Worm (Caenorhabditis elegans) whole organism, late embryonic: ENCODE results near the gene F56C9.10.

Source experiments
- F13H6.1 ChIP-seq: sonication (generic microtip); optimal IDR thresholded peaks from 2 replicates; lab custom pipeline; 2016; ENCODE audit warnings: missing genetic modification characterization, missing compliant biosample characterization
- K09A11.1 ChIP-seq: sonication (generic microtip); optimal IDR thresholded peaks from 2 replicates; lab custom pipeline; 2017; ENCODE audit warnings: antibody characterized with exemption, mild to moderate bottlenecking, missing genetic modification characterization, missing compliant biosample characterization; ENCODE audit not compliant: insufficient read depth
- ama-1 ChIP-seq: fragments of 150-350 bp; optimal IDR thresholded peaks from 2 replicates; lab custom pipeline; 2014
- ceh-18 ChIP-seq: sonication (generic microtip); optimal IDR thresholded peaks from 2 replicates; lab custom pipeline; 2016; ENCODE audit warnings: missing genetic modification characterization, missing compliant biosample characterization
- ceh-2 ChIP-seq: sonication (generic microtip); optimal IDR thresholded peaks from 2 replicates; lab custom pipeline; 2016; ENCODE audit warnings: missing genotype, missing genetic modification characterization, missing compliant biosample characterization
- ceh-24 ChIP-seq: sonication (generic microtip); optimal IDR thresholded peaks from 2 replicates; lab custom pipeline; 2016; ENCODE audit warnings: mild to moderate bottlenecking, missing genetic modification characterization, missing compliant biosample characterization
- ceh-31 ChIP-seq: sonication (generic microtip); optimal IDR thresholded peaks from 2 replicates; lab custom pipeline; 2016; ENCODE audit warnings: missing genetic modification characterization, missing compliant biosample characterization
- ceh-48 ChIP-seq: sonication (generic microtip); optimal IDR thresholded peaks from 2 replicates; lab custom pipeline; 2016; ENCODE audit warnings: missing genetic modification characterization, inconsistent platforms, missing compliant biosample characterization
- ceh-9 ChIP-seq: sonication (generic microtip); optimal IDR thresholded peaks from 2 replicates; lab custom pipeline; 2016; ENCODE audit warnings: mild to moderate bottlenecking, missing genetic modification characterization, inconsistent platforms, missing compliant biosample characterization
- ets-4 ChIP-seq: sonication (generic microtip); optimal IDR thresholded peaks from 2 replicates; lab custom pipeline; 2016; ENCODE audit warnings: missing genetic modification characterization, missing compliant biosample characterization
- fkh-10 ChIP-seq: fragments of 150-350 bp; optimal IDR thresholded peaks from 2 replicates; lab custom pipeline; 2014; ENCODE audit warnings: missing biosample characterization, missing genetic modification reagents, missing genetic modification characterization
- hlh-15 ChIP-seq: sonication (generic microtip); optimal IDR thresholded peaks from 2 replicates; lab custom pipeline; 2016; ENCODE audit warnings: missing genetic modification characterization, missing compliant biosample characterization
- hlh-30 ChIP-seq: sonication (generic microtip); optimal IDR thresholded peaks from 2 replicates; lab custom pipeline; 2017; ENCODE audit warnings: antibody characterized with exemption, missing genetic modification characterization, missing compliant biosample characterization; ENCODE audit not compliant: insufficient read depth
- hlh-8 ChIP-seq: sonication (generic microtip); optimal IDR thresholded peaks from 2 replicates; lab custom pipeline; 2016; ENCODE audit warnings: missing genotype, missing genetic modification characterization, missing compliant biosample characterization
- nfya-1 ChIP-seq: sonication (generic microtip); optimal IDR thresholded peaks from 2 replicates; lab custom pipeline; 2017; ENCODE audit warnings: missing genetic modification characterization, mild to moderate bottlenecking, missing compliant biosample characterization, antibody characterized with exemption, moderate library complexity
- pat-9 ChIP-seq: fragments of 200-800 bp; sonication (Bioruptor generic); optimal IDR thresholded peaks from 2 replicates; lab custom pipeline; 2018; ENCODE audit warnings: mild to moderate bottlenecking, missing genetic modification characterization, moderate library complexity, missing compliant biosample characterization
- pha-2 ChIP-seq: sonication (generic microtip); optimal IDR thresholded peaks from 2 replicates; lab custom pipeline; 2017; ENCODE audit warnings: mild to moderate bottlenecking, missing genetic modification characterization, missing compliant biosample characterization
- pros-1 ChIP-seq: fragments of 150-350 bp; optimal IDR thresholded peaks from 2 replicates; lab custom pipeline; 2014; ENCODE audit warnings: missing biosample characterization, missing genetic modification reagents, missing genetic modification characterization
- ref-2 ChIP-seq: sonication (generic microtip); optimal IDR thresholded peaks from 2 replicates; lab custom pipeline; 2016; ENCODE audit warnings: missing genetic modification characterization, missing compliant biosample characterization
- rnt-1 ChIP-seq: sonication (generic microtip); optimal IDR thresholded peaks from 2 replicates; lab custom pipeline; 2016; ENCODE audit warnings: missing genetic modification characterization, missing compliant biosample characterization
- sdc-2 ChIP-seq: sonication (generic microtip); optimal IDR thresholded peaks from 2 replicates; lab custom pipeline; 2016; ENCODE audit warnings: missing genotype, missing genetic modification characterization, missing compliant biosample characterization
- sox-2 ChIP-seq: fragments of 200-800 bp; sonication (Bioruptor generic); IDR thresholded peaks from 2 replicates; pipeline ENCODE4 v1.3.6; 2022; ENCODE audit warnings: missing genetic modification reagents, missing genetic modification characterization, missing compliant biosample characterization
- tbx-2 ChIP-seq: sonication (generic microtip); optimal IDR thresholded peaks from 2 replicates; lab custom pipeline; 2016; ENCODE audit warnings: missing genetic modification characterization, missing compliant biosample characterization
- unc-42 ChIP-seq: sonication (generic microtip); optimal IDR thresholded peaks from 2 replicates; lab custom pipeline; 2016; ENCODE audit warnings: missing genotype, missing genetic modification characterization, missing compliant biosample characterization
- unc-55 ChIP-seq: sonication (generic microtip); optimal IDR thresholded peaks from 2 replicates; lab custom pipeline; 2017; ENCODE audit warnings: missing biosample characterization, missing genetic modification reagents, missing genetic modification characterization
- unc-86 ChIP-seq: sonication (generic microtip); optimal IDR thresholded peaks from 2 replicates; lab custom pipeline; 2016; ENCODE audit warnings: missing genetic modification characterization, missing compliant biosample characterization
- zip-5 ChIP-seq: sonication (generic microtip); optimal IDR thresholded peaks from 2 replicates; lab custom pipeline; 2016; ENCODE audit warnings: missing genetic modification characterization, missing compliant biosample characterization
- ztf-16 ChIP-seq: sonication (generic microtip); optimal IDR thresholded peaks from 2 replicates; lab custom pipeline; 2017; ENCODE audit warnings: missing genetic modification characterization, missing compliant biosample characterization

The F56C9.10 gene

DNA sequence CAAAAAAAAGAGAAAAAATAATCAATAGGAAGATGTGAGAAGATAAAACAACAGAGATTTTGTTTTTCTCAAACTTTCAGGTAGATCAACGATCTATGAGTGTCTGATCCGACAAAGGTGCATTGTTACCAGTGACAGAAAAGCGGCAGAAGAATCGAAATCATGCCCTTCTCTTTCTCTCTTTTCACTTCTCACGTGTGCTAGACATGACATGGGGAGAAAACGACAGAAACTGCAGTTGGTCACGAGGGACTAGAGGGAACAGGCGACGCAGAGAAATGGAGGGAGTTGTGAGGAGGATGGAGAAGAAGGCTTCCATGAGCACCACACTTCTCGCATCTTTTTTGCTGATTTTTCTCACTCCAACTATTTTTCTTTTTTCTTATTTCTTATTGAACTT is at the start of gene F56C9.10:
Gene F56C9.10, minus strand, starts transcription at position 97 of the 400 bp plus-strand sequence.
- TF ChIP-seq sdc-2 (tag; lab: Kevin White, UChicago) (peak; percentile 2), pros-1 (tag; lab: Kevin White, UChicago) (peak; percentile 54), hlh-8 (peak; percentile 51), nfya-1 (tag; lab: Kevin White, UChicago) (peak; percentile 76), unc-55 (GFP tag; lab: Kevin White, UChicago) (peak; percentile 89), zip-5 (tag; lab: Kevin White, UChicago) (no peak), ceh-48 (tag; lab: Kevin White, UChicago) (peak; percentile 9), ceh-18 (tag; lab: Kevin White, UChicago) (peak; percentile 93), sox-2 (no peak), pat-9 (no peak), ceh-31 (tag; lab: Kevin White, UChicago) (peak; percentile 56), ceh-2 (no peak), tbx-2 (tag; lab: Kevin White, UChicago) (peak; percentile 57), rnt-1 (peak; percentile 32), fkh-10 (GFP tag; lab: Kevin White, UChicago) (no peak), hlh-30 (peak; percentile 99), unc-86 (tag; lab: Kevin White, UChicago) (no peak), ref-2 (tag; lab: Kevin White, UChicago) (peak; percentile 37)

DNA sequence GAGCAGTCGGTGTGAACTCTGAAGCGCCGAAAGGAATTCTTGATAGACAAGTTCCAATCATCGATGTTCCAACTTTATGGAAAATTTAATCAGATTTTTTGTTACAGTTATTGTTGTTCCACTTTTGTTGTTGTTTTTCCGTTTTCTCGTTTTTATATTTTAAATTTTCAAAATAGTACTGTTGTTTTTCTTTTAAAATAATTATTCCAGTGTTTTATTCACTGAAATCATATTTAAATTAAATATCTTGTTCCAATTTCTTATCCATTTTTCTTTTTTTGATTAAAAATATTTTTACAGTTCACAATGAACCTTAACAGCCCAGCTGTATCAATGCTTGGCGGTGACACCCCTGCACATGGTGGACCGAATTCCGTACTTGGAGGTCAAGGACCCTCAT is 48.6 kb upstream of the F56C9.10 start, which contains the start of gene tbp-1:
Gene tbp-1, plus strand, starts transcription at position 301 of the 400 bp plus-strand sequence.
- TF ChIP-seq pha-2 (tag; lab: Kevin White, UChicago) (no peak), ref-2 (tag; lab: Kevin White, UChicago) (no peak), sdc-2 (tag; lab: Kevin White, UChicago) (no peak), ets-4 (tag; lab: Kevin White, UChicago) (no peak), ceh-9 (tag; lab: Kevin White, UChicago) (no peak), ztf-16 (tag; lab: Kevin White, UChicago) (no peak)

DNA sequence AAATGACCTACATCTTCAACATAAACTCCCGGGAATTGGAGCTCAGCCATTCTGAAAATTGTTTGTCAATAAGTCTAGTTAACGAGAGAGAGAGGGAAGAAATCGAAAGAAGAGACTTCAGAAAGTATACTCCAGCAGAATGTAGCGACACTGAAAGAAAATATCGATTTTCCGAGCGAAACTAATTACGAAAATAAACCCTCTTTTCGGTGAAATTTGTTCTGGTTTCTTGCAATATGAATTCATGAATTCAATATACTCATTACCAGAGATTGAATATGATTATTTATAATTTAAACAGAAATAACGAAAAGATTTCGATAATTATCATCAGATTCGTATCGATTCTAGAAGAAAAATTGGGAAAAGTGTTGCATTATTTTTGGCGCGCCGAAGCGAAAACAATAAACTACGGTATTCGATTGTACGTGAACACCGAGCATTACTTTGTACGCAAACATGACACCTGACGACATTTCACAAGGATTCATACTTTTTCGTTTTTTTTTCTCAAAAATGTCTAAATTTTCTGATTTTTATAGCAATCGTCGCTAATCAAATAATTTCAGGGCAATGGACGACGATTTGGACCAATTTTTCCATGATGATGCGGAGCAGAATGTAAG is 46.5 kb upstream of the F56C9.10 start, which contains the start of the genes hmg-4 and T20B12.3:
Gene hmg-4, minus strand, starts transcription at position 51 of the 626 bp plus-strand sequence.
Gene T20B12.3, plus strand, starts transcription at position 570 of the 626 bp plus-strand sequence.
- TF ChIP-seq ceh-24 (tag; lab: Kevin White, UChicago) (no peak), nfya-1 (tag; lab: Kevin White, UChicago) (peak; percentile 44), unc-42 (tag; lab: Kevin White, UChicago) (peak; percentile 16), ceh-31 (tag; lab: Kevin White, UChicago) (peak; percentile 38)

DNA sequence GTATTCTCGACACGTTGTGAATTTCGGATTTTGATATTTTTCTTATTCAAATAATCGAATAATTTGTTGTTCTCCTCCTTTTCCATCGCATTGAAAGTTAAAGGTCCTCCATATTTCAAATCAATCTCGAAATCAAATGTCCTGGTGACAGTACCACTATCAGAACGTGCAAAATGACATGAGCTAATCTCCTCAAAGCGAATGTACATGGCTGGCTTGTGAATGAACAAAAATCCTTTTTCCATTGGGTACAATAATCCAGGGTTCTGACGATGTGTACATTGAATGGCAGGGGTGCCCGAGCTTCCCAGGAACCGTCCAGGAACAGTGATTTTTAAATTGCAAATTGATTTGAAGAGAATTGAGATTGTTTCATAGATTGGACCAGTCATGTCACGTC is 45.0 kb upstream of the F56C9.10 start:
- no peak for TF ChIP-seq sdc-2 (tag; lab: Kevin White, UChicago)
- no peak for TF ChIP-seq pat-9
- TF ChIP-seq hlh-15 = no peak
- no peak for TF ChIP-seq ets-4 (tag; lab: Kevin White, UChicago)
- TF ChIP-seq unc-86 (tag; lab: Kevin White, UChicago) = no peak
- TF ChIP-seq F13H6.1 (tag; lab: Kevin White, UChicago) = no peak

DNA sequence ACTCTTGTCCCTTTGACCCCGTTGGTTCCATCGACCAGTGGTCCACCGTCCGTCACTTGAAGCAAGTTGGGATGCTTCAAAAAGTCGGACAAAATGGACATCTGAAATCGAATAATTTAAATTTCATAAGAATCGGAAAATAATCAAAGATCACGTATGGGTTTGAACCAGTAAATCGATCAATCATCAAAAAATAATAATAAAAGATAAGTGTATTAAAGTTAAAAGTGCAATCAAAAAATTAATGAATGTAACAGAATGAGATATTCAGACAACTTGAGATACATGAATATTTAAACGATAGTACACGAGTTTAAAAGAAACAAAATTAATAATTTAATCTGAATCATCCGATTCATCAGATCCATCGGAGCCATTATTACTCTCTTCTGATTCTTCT is 43.8 kb upstream of the F56C9.10 start, which contains the start of gene T20B12.7:
Gene T20B12.7, minus strand, starts transcription at position 101 of the 400 bp plus-strand sequence.
- TF ChIP-seq rnt-1 = no peak
- TF ChIP-seq pros-1 (tag; lab: Kevin White, UChicago) = no peak
- no peak for TF ChIP-seq unc-55 (GFP tag; lab: Kevin White, UChicago)
- no peak for TF ChIP-seq hlh-30

DNA sequence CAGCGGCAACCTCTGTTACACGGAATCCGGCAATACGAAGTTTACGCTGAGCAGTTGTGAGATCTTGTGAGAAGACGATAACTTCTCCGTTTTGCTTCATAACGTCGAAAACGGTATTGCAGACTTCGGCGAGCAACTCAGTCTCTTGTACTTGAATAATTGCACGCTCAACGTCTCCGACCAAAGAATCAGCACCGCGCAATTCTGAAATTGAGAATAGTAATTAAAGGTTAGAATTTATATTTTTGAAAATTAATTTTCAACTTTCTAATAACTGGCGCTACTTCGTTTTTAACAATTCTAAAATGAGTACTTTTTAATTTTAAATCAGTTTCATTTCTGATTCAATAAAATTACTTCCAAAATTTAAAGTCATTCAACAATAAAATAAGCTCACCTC is 43.4 kb upstream of the F56C9.10 start:
- no peak for TF ChIP-seq K09A11.1 (tag; lab: Kevin White, UChicago)
- no peak for TF ChIP-seq ets-4 (tag; lab: Kevin White, UChicago)
- no peak for TF ChIP-seq ama-1 (lab: Kevin White, UChicago)
